Fruit fly (Drosophila melanogaster) whole organism, embryonic: ENCODE measurements around the gene Gr98d.

Source experiments
- Aef1 ChIP-seq: fragments of 200-800 bp; sonication (Bioruptor generic); IDR thresholded peaks from 3 replicates; pipeline ENCODE4 v1.3.6; 2022; ENCODE audit warnings: missing biosample characterization, missing genetic modification characterization
- BEAF-32 ChIP-seq: fragments of 200-800 bp; sonication (Bioruptor generic); optimal IDR thresholded peaks from 3 replicates; lab custom pipeline; 2017; ENCODE audit warnings: missing biosample characterization, missing genetic modification characterization, mild to moderate bottlenecking, moderate library complexity, missing genetic modification reagents
- Bdp1 ChIP-seq: fragments of 200-800 bp; sonication (Bioruptor generic); optimal IDR thresholded peaks from 3 replicates; lab custom pipeline; 2016; ENCODE audit warnings: missing biosample characterization, missing genetic modification characterization
- BtbVII ChIP-seq: fragments of 200-800 bp; sonication (Bioruptor generic); optimal IDR thresholded peaks from 3 replicates; lab custom pipeline; 2017; ENCODE audit warnings: missing biosample characterization, mild to moderate bottlenecking, missing genetic modification characterization
- Bteb2 ChIP-seq: fragments of 200-800 bp; sonication (Bioruptor generic); optimal IDR thresholded peaks from 2 replicates; lab custom pipeline; 2016; ENCODE audit warnings: missing biosample characterization, missing genetic modification characterization
- CG10366 ChIP-seq: fragments of 200-800 bp; sonication (Bioruptor generic); IDR thresholded peaks from 2 replicates; pipeline ENCODE4 v1.3.6; 2022; ENCODE audit warnings: missing biosample characterization, missing genetic modification characterization
- CG10462 ChIP-seq: fragments of 200-800 bp; sonication (Bioruptor generic); optimal IDR thresholded peaks from 2 replicates; lab custom pipeline; 2016; ENCODE audit warnings: missing biosample characterization, missing genetic modification characterization
- CG11398 ChIP-seq: fragments of 200-800 bp; sonication (Bioruptor generic); optimal IDR thresholded peaks from 2 replicates; lab custom pipeline; 2016; ENCODE audit warnings: missing biosample characterization, missing genetic modification characterization
- CG12769 ChIP-seq: fragments of 200-800 bp; sonication (Bioruptor generic); optimal IDR thresholded peaks from 2 replicates; lab custom pipeline; 2019; ENCODE audit warnings: missing biosample characterization, mild to moderate bottlenecking, missing genetic modification characterization, moderate library complexity
- CG13424 ChIP-seq: fragments of 200-800 bp; sonication (Bioruptor generic); optimal IDR thresholded peaks from 2 replicates; lab custom pipeline; 2019; ENCODE audit warnings: missing biosample characterization, mild to moderate bottlenecking, missing genetic modification characterization, moderate library complexity
- CG15696 ChIP-seq: fragments of 200-800 bp; sonication (Bioruptor generic); optimal IDR thresholded peaks from 2 replicates; lab custom pipeline; 2019; ENCODE audit warnings: missing biosample characterization, mild to moderate bottlenecking, missing genetic modification characterization, moderate library complexity
- CG2199 ChIP-seq: fragments of 200-800 bp; sonication (Bioruptor generic); IDR thresholded peaks from 3 replicates; pipeline ENCODE4 v1.3.6; 2022; ENCODE audit warnings: missing biosample characterization, missing genetic modification characterization
- CG31365 ChIP-seq: fragments of 200-800 bp; sonication (Bioruptor generic); optimal IDR thresholded peaks from 2 replicates; lab custom pipeline; 2018; ENCODE audit warnings: missing biosample characterization, mild to moderate bottlenecking, missing genetic modification characterization
- CG3407 ChIP-seq: fragments of 200-800 bp; sonication (Bioruptor generic); optimal IDR thresholded peaks from 2 replicates; lab custom pipeline; 2018; ENCODE audit warnings: missing biosample characterization, mild to moderate bottlenecking, missing genetic modification characterization
- CG4404 ChIP-seq: fragments of 200-800 bp; sonication (Bioruptor generic); IDR thresholded peaks from 2 replicates; pipeline ENCODE4 v1.3.6; 2022; ENCODE audit warnings: missing biosample characterization, missing genetic modification characterization
- CG4730 ChIP-seq: fragments of 200-800 bp; sonication (Bioruptor generic); IDR thresholded peaks from 2 replicates; pipeline ENCODE4 v1.3.6; 2022; ENCODE audit warnings: missing biosample characterization, missing genetic modification characterization
- CG4854 ChIP-seq: fragments of 200-800 bp; sonication (Bioruptor generic); optimal IDR thresholded peaks from 2 replicates; lab custom pipeline; 2016; ENCODE audit warnings: missing biosample characterization, missing genetic modification characterization, inconsistent platforms
- CG5245 ChIP-seq: fragments of 200-800 bp; sonication (Bioruptor generic); optimal IDR thresholded peaks from 3 replicates; lab custom pipeline; 2016; ENCODE audit warnings: missing biosample characterization, missing genetic modification characterization
- CG7745 ChIP-seq: fragments of 200-800 bp; sonication (Bioruptor generic); optimal IDR thresholded peaks from 2 replicates; lab custom pipeline; 2018; ENCODE audit warnings: missing biosample characterization, mild to moderate bottlenecking, missing genetic modification characterization, moderate library complexity
- CG8089 ChIP-seq: fragments of 200-800 bp; sonication (Bioruptor generic); optimal IDR thresholded peaks from 3 replicates; lab custom pipeline; 2016; ENCODE audit warnings: missing biosample characterization, missing genetic modification characterization
- CG8290 ChIP-seq, 3 experiments: fragments of 200-800 bp; sonication (Bioruptor generic); optimal IDR thresholded peaks; 2 replicates each; lab custom pipeline; 2016 to 2019; ENCODE audit warnings: missing biosample characterization in 3 of 3, missing genetic modification characterization in 3 of 3, mild to moderate bottlenecking in 2 of 3, moderate library complexity in 1 of 3
- CG9876 ChIP-seq: fragments of 200-800 bp; sonication (Bioruptor generic); optimal IDR thresholded peaks from 2 replicates; lab custom pipeline; 2016; ENCODE audit warnings: missing biosample characterization, missing genetic modification characterization
- CrebB ChIP-seq: fragments of 200-800 bp; sonication (Bioruptor generic); optimal IDR thresholded peaks from 3 replicates; lab custom pipeline; 2018; ENCODE audit warnings: missing biosample characterization, mild to moderate bottlenecking, missing genetic modification characterization
- Dbx ChIP-seq: fragments of 200-800 bp; sonication (Bioruptor generic); IDR thresholded peaks from 3 replicates; pipeline ENCODE4 v1.3.6; 2022; ENCODE audit warnings: missing biosample characterization, missing genetic modification characterization
- Dip2 ChIP-seq: fragments of 200-800 bp; sonication (Bioruptor generic); IDR thresholded peaks from 2 replicates; pipeline ENCODE4 v1.3.6; 2022; ENCODE audit warnings: missing biosample characterization, missing genetic modification characterization
- Doc3 ChIP-seq: fragments of 200-800 bp; sonication (Bioruptor generic); IDR thresholded peaks from 3 replicates; pipeline ENCODE4 v1.3.6; 2022; ENCODE audit warnings: missing biosample characterization, missing genetic modification characterization; ENCODE audit not compliant: partially characterized antibody
- E2f2 ChIP-seq: fragments of 200-800 bp; sonication (Bioruptor generic); IDR thresholded peaks from 2 replicates; pipeline ENCODE4 v1.3.6; 2022; ENCODE audit warnings: missing biosample characterization, missing genetic modification characterization
- Elba2 ChIP-seq: fragments of 200-800 bp; sonication (Bioruptor generic); optimal IDR thresholded peaks from 3 replicates; lab custom pipeline; 2016; ENCODE audit warnings: missing biosample characterization, missing genetic modification characterization
- Ets97D ChIP-seq: fragments of 200-800 bp; sonication (Bioruptor generic); optimal IDR thresholded peaks from 3 replicates; lab custom pipeline; 2016; ENCODE audit warnings: missing biosample characterization, missing genetic modification characterization
- Hr39 ChIP-seq: fragments of >200 bp; optimal IDR thresholded peaks from 2 replicates; lab custom pipeline; 2017
- Oaz ChIP-seq: fragments of 200-800 bp; sonication (Bioruptor generic); IDR thresholded peaks from 2 replicates; pipeline ENCODE4 v1.3.6; 2022; ENCODE audit warnings: missing biosample characterization, missing genetic modification characterization
- Six4 ChIP-seq: fragments of 200-800 bp; sonication (Bioruptor generic); optimal IDR thresholded peaks from 2 replicates; lab custom pipeline; 2016; ENCODE audit warnings: missing biosample characterization, missing genetic modification characterization
- abd-A ChIP-seq: fragments of 200-800 bp; sonication (Bioruptor generic); optimal IDR thresholded peaks from 3 replicates; lab custom pipeline; 2019; ENCODE audit warnings: missing biosample characterization, mild to moderate bottlenecking, missing genetic modification characterization, moderate library complexity
- bab2 ChIP-seq: fragments of 200-800 bp; sonication (Bioruptor generic); optimal IDR thresholded peaks from 2 replicates; lab custom pipeline; 2016; ENCODE audit warnings: missing biosample characterization, missing genetic modification characterization
- cg ChIP-seq: fragments of 200-800 bp; sonication (Bioruptor generic); optimal IDR thresholded peaks from 3 replicates; lab custom pipeline; 2019; ENCODE audit warnings: missing biosample characterization, mild to moderate bottlenecking, missing genetic modification characterization, moderate library complexity
- chinmo ChIP-seq: fragments of 200-800 bp; sonication (Bioruptor generic); IDR thresholded peaks from 4 replicates; pipeline ENCODE4 v1.3.6; 2022; ENCODE audit warnings: missing biosample characterization, missing genetic modification characterization; ENCODE audit not compliant: partially characterized antibody
- disco-r ChIP-seq: fragments of 200-800 bp; sonication (Bioruptor generic); optimal IDR thresholded peaks from 2 replicates; lab custom pipeline; 2016; ENCODE audit warnings: missing biosample characterization, missing genetic modification characterization
- gsb ChIP-seq: fragments of 200-800 bp; sonication (Bioruptor generic); IDR thresholded peaks from 2 replicates; pipeline ENCODE4 v1.3.6; 2022; ENCODE audit warnings: missing biosample characterization, missing genetic modification characterization
- hkb ChIP-seq, 2 experiments: fragments of 200-800 bp in 1 of 2; fragments of >200 bp in 1 of 2; sonication (Bioruptor generic) in 1 of 2; IDR thresholded peaks in 1 of 2; optimal IDR thresholded peaks in 1 of 2; 2 replicates each; pipeline versions ENCODE4 v1.3.6 to Lab custom; 2017 to 2022; ENCODE audit warnings: missing biosample characterization in 1 of 2, missing genetic modification characterization in 1 of 2
- inv ChIP-seq: fragments of 200-800 bp; sonication (Bioruptor generic); IDR thresholded peaks from 2 replicates; pipeline ENCODE4 v1.3.6; 2022; ENCODE audit warnings: missing biosample characterization, missing genetic modification characterization; ENCODE audit not compliant: partially characterized antibody
- lola ChIP-seq, 3 experiments: fragments of >200 bp in 2 of 3; fragments of 200-800 bp in 1 of 3; sonication (Bioruptor generic) in 1 of 3; optimal IDR thresholded peaks; 2 replicates each; lab custom pipeline; 2017 to 2019; ENCODE audit warnings: missing biosample characterization in 3 of 3, missing genetic modification characterization in 3 of 3, mild to moderate bottlenecking in 1 of 3, moderate library complexity in 1 of 3
- nerfin-1 ChIP-seq: fragments of 200-800 bp; sonication (Bioruptor generic); optimal IDR thresholded peaks from 3 replicates; lab custom pipeline; 2019; ENCODE audit warnings: missing biosample characterization, mild to moderate bottlenecking, missing genetic modification characterization, moderate library complexity
- pfk ChIP-seq: fragments of 200-800 bp; sonication (Bioruptor generic); optimal IDR thresholded peaks from 2 replicates; lab custom pipeline; 2018; ENCODE audit warnings: missing biosample characterization, mild to moderate bottlenecking, missing genetic modification characterization, moderate library complexity
- phol ChIP-seq: fragments of 200-800 bp; sonication (Bioruptor generic); optimal IDR thresholded peaks from 3 replicates; lab custom pipeline; 2018; ENCODE audit warnings: missing biosample characterization, mild to moderate bottlenecking, missing genetic modification characterization, moderate library complexity
- rib ChIP-seq: fragments of 200-800 bp; sonication (Bioruptor generic); IDR thresholded peaks from 2 replicates; pipeline ENCODE4 v1.3.6; 2022; ENCODE audit warnings: missing biosample characterization, missing genetic modification characterization
- schlank ChIP-seq: fragments of 200-800 bp; sonication (Bioruptor generic); optimal IDR thresholded peaks from 2 replicates; lab custom pipeline; 2018; ENCODE audit warnings: missing biosample characterization, mild to moderate bottlenecking, missing genetic modification characterization
- scrt ChIP-seq: fragments of 200-800 bp; sonication (Bioruptor generic); optimal IDR thresholded peaks from 2 replicates; lab custom pipeline; 2018; ENCODE audit warnings: missing biosample characterization, mild to moderate bottlenecking, missing genetic modification characterization, moderate library complexity
- seq ChIP-seq: fragments of 200-800 bp; sonication (Bioruptor generic); IDR thresholded peaks from 2 replicates; pipeline ENCODE4 v1.3.6; 2022; ENCODE audit warnings: missing biosample characterization, missing genetic modification characterization
- tio ChIP-seq: fragments of 200-800 bp; sonication (Bioruptor generic); optimal IDR thresholded peaks from 2 replicates; lab custom pipeline; 2017; ENCODE audit warnings: missing biosample characterization, missing genetic modification characterization, inconsistent platforms
- tup ChIP-seq: fragments of 200-800 bp; sonication (Bioruptor generic); optimal IDR thresholded peaks from 2 replicates; lab custom pipeline; 2016; ENCODE audit warnings: missing biosample characterization, mild to moderate bottlenecking, missing genetic modification characterization, moderate library complexity

Gene Gr98d

dm6 chr3R:27569706-27570105, 23.9 kb downstream of the Gr98d start (continued):
- TF ChIP-seq cg (GFP tag; lab: Kevin White, UChicago) (peak; percentile 1), Doc3 (GFP tag; lab: Robert Waterston, UW) (no peak), CG4730 (GFP tag; lab: Robert Waterston, UW) (peak; percentile 87), disco-r (GFP tag; lab: Kevin White, UChicago) (no peak), CG5245 (GFP tag; lab: Kevin White, UChicago) (peak; percentile 70), Bdp1 (GFP tag; lab: Kevin White, UChicago) (peak; percentile 36), BtbVII (GFP tag; lab: Kevin White, UChicago) (peak; percentile 88), gsb (GFP tag; lab: Robert Waterston, UW) (peak; percentile 83), rib (GFP tag; lab: Robert Waterston, UW) (peak; percentile 87), CG8089 (GFP tag; lab: Kevin White, UChicago) (peak; percentile 56), chinmo (GFP tag; lab: Robert Waterston, UW) (no peak), scrt (GFP tag; lab: Kevin White, UChicago) (peak; percentile 85), tup (GFP tag; lab: Kevin White, UChicago) (peak; percentile 81), tio (GFP tag; lab: Kevin White, UChicago) (peak; percentile 54), abd-A (tag; lab: Kevin White, UChicago) (no peak), CG8290 (GFP tag; optimal IDR thresholded peaks at IDR 0.05; lab: Kevin White, UChicago) (peak; percentile 59), CG8290 (tag; optimal IDR thresholded peaks at IDR 0.05; lab: Kevin White, UChicago) (peak in 1 of 2 experiments; percentile 72), CG12769 (tag; lab: Kevin White, UChicago) (peak; percentile 85), CG4854 (GFP tag; lab: Kevin White, UChicago) (peak; percentile 78), hkb (optimal IDR thresholded peaks at IDR 0.05; lab: Kevin White, UChicago) (no peak), hkb (GFP tag; IDR thresholded peaks at IDR 0.05; lab: Robert Waterston, UW) (peak; percentile 94), CG2199 (GFP tag; lab: Robert Waterston, UW) (0 out of 3 replicates have a peak, but pooled peaks have one; percentile 63), CG11398 (GFP tag; lab: Kevin White, UChicago) (peak; percentile 55), lola (GFP tag; optimal IDR thresholded peaks at IDR 0.05; lab: Kevin White, UChicago) (no peak), CG31365 (tag; lab: Kevin White, UChicago) (peak; percentile 82), Elba2 (no peak), CG7745 (tag; lab: Kevin White, UChicago) (no peak), Hr39 (no peak), bab2 (GFP tag; lab: Kevin White, UChicago) (peak; percentile 93), CG10366 (GFP tag; lab: Robert Waterston, UW) (peak; percentile 85; the same call in 1 of the 2 replicates), CG4404 (GFP tag; lab: Robert Waterston, UW) (peak; percentile 61), BEAF-32 (GFP tag; lab: Kevin White, UChicago) (no peak), CG3407 (GFP tag; lab: Kevin White, UChicago) (peak; percentile 36), Bteb2 (peak; percentile 68), inv (GFP tag; lab: Robert Waterston, UW) (no peak), CG13424 (tag; lab: Kevin White, UChicago) (peak; percentile 72), Oaz (GFP tag; lab: Robert Waterston, UW) (peak; percentile 68), Dip2 (no peak), schlank (tag; lab: Kevin White, UChicago) (peak; percentile 51), phol (tag; lab: Kevin White, UChicago) (peak; percentile 86), Ets97D (GFP tag; lab: Kevin White, UChicago) (peak; percentile 67), E2f2 (GFP tag; lab: Robert Waterston, UW) (peak; percentile 59; the same call in 1 of the 2 replicates), CG15696 (peak; percentile 60), Six4 (GFP tag; lab: Kevin White, UChicago) (peak; percentile 83), CG9876 (GFP tag; lab: Kevin White, UChicago) (peak; percentile 85), Aef1 (peak; percentile 90), CrebB (tag; lab: Kevin White, UChicago) (peak; percentile 25), pfk (GFP tag; lab: Kevin White, UChicago) (no peak), seq (peak; percentile 89), Dbx (GFP tag; lab: Robert Waterston, UW) (peak; percentile 91), nerfin-1 (tag; lab: Kevin White, UChicago) (peak; percentile 82), CG10462 (GFP tag; lab: Kevin White, UChicago) (peak; percentile 29)
